Fruit fly (Drosophila melanogaster): Measurements from ENCODE around the gene CG34429.

- TF ChIP-seq Mnt (GFP tag; optimal IDR thresholded peaks at IDR 0.05) (no peak), cic (GFP tag; optimal IDR thresholded peaks at IDR 0.05) (no peak), CG7045 (GFP tag; optimal IDR thresholded peaks at IDR 0.05) (no peak)
Observed at dm6 chr3L:13068293-13068692, 5.4 kb downstream of the CG34429 start.

Measured in whole organism, adult.